Worm (Caenorhabditis elegans) whole organism, late embryonic: ENCODE results near the gene srd-7.
A peak's percentile ranks its signal among the peaks of the same experiment; 100 is the strongest.

ENCODE experiments used
- C08G9.2 ChIP-seq: sonication (generic microtip); optimal IDR thresholded peaks from 2 replicates; lab custom pipeline; 2016; ENCODE audit warnings: mild to moderate bottlenecking, missing genetic modification characterization, moderate library complexity, missing compliant biosample characterization
- F13H6.1 ChIP-seq: sonication (generic microtip); optimal IDR thresholded peaks from 2 replicates; lab custom pipeline; 2016; ENCODE audit warnings: missing genetic modification characterization, missing compliant biosample characterization
- T23F11.4 ChIP-seq: fragments of 200-800 bp; sonication (Bioruptor generic); optimal IDR thresholded peaks from 2 replicates; lab custom pipeline; 2018; ENCODE audit warnings: mild to moderate bottlenecking, missing genetic modification characterization, missing compliant biosample characterization
- ceh-14 ChIP-seq: sonication (generic microtip); optimal IDR thresholded peaks from 2 replicates; lab custom pipeline; 2016; ENCODE audit warnings: missing genotype, missing genetic modification characterization, missing compliant biosample characterization
- ceh-18 ChIP-seq: sonication (generic microtip); optimal IDR thresholded peaks from 2 replicates; lab custom pipeline; 2016; ENCODE audit warnings: missing genetic modification characterization, missing compliant biosample characterization
- ceh-19 ChIP-seq: fragments of 200-800 bp; sonication (Bioruptor generic); optimal IDR thresholded peaks from 2 replicates; lab custom pipeline; 2018; ENCODE audit warnings: mild to moderate bottlenecking, missing genetic modification characterization, missing compliant biosample characterization
- ceh-2 ChIP-seq: sonication (generic microtip); optimal IDR thresholded peaks from 2 replicates; lab custom pipeline; 2016; ENCODE audit warnings: missing genotype, missing genetic modification characterization, missing compliant biosample characterization
- ceh-22 ChIP-seq: sonication (generic microtip); optimal IDR thresholded peaks from 2 replicates; lab custom pipeline; 2017; ENCODE audit warnings: missing biosample characterization, missing genetic modification characterization
- ceh-34 ChIP-seq: sonication (generic microtip); optimal IDR thresholded peaks from 2 replicates; lab custom pipeline; 2016; ENCODE audit warnings: mild to moderate bottlenecking, missing genetic modification characterization, missing compliant biosample characterization
- ceh-9 ChIP-seq: sonication (generic microtip); optimal IDR thresholded peaks from 2 replicates; lab custom pipeline; 2016; ENCODE audit warnings: mild to moderate bottlenecking, missing genetic modification characterization, inconsistent platforms, missing compliant biosample characterization
- dmd-4 ChIP-seq: sonication (generic microtip); optimal IDR thresholded peaks from 2 replicates; lab custom pipeline; 2016; ENCODE audit warnings: borderline replicate concordance, missing genetic modification characterization, missing compliant biosample characterization
- dve-1 ChIP-seq: sonication (generic microtip); optimal IDR thresholded peaks from 2 replicates; lab custom pipeline; 2017; ENCODE audit warnings: antibody characterized with exemption, mild to moderate bottlenecking, missing genetic modification characterization, missing compliant biosample characterization
- elt-2 ChIP-seq: sonication (generic microtip); optimal IDR thresholded peaks from 2 replicates; lab custom pipeline; 2016; ENCODE audit warnings: missing genetic modification reagents, missing genetic modification characterization, missing compliant biosample characterization
- ets-4 ChIP-seq: sonication (generic microtip); optimal IDR thresholded peaks from 2 replicates; lab custom pipeline; 2016; ENCODE audit warnings: missing genetic modification characterization, missing compliant biosample characterization
- eyg-1 ChIP-seq: sonication (generic microtip); optimal IDR thresholded peaks from 2 replicates; lab custom pipeline; 2016; ENCODE audit warnings: missing genotype, missing genetic modification characterization, missing compliant biosample characterization
- fax-1 ChIP-seq: sonication (generic microtip); optimal IDR thresholded peaks from 2 replicates; lab custom pipeline; 2016; ENCODE audit warnings: missing genotype, missing genetic modification characterization, missing compliant biosample characterization
- fkh-10 ChIP-seq: fragments of 150-350 bp; optimal IDR thresholded peaks from 2 replicates; lab custom pipeline; 2014; ENCODE audit warnings: missing biosample characterization, missing genetic modification reagents, missing genetic modification characterization
- fkh-6 ChIP-seq: sonication (generic microtip); optimal IDR thresholded peaks from 2 replicates; lab custom pipeline; 2016; ENCODE audit warnings: missing genetic modification characterization, missing compliant biosample characterization
- gmeb-2 ChIP-seq: sonication (generic microtip); optimal IDR thresholded peaks from 2 replicates; lab custom pipeline; 2016; ENCODE audit warnings: missing genetic modification characterization, inconsistent platforms, missing compliant biosample characterization
- hlh-6 ChIP-seq: sonication (generic microtip); optimal IDR thresholded peaks from 2 replicates; lab custom pipeline; 2016; ENCODE audit warnings: missing genotype, missing genetic modification characterization, missing compliant biosample characterization
- lin-11 ChIP-seq: fragments of 200-800 bp; sonication (Bioruptor generic); optimal IDR thresholded peaks from 2 replicates; lab custom pipeline; 2018; ENCODE audit warnings: mild to moderate bottlenecking, missing genetic modification characterization, missing compliant biosample characterization
- nfya-1 ChIP-seq: sonication (generic microtip); optimal IDR thresholded peaks from 2 replicates; lab custom pipeline; 2017; ENCODE audit warnings: missing genetic modification characterization, mild to moderate bottlenecking, missing compliant biosample characterization, antibody characterized with exemption, moderate library complexity
- nhr-232 ChIP-seq: sonication (generic microtip); optimal IDR thresholded peaks from 2 replicates; lab custom pipeline; 2016; ENCODE audit warnings: missing genetic modification characterization, missing compliant biosample characterization
- npax-4 ChIP-seq: sonication (generic microtip); optimal IDR thresholded peaks from 2 replicates; lab custom pipeline; 2016; ENCODE audit warnings: missing genetic modification characterization, missing compliant biosample characterization
- odd-2 ChIP-seq: sonication (generic microtip); optimal IDR thresholded peaks from 2 replicates; lab custom pipeline; 2017; ENCODE audit warnings: antibody characterized with exemption, mild to moderate bottlenecking, missing genetic modification characterization, missing compliant biosample characterization
- pag-3 ChIP-seq: sonication (generic microtip); optimal IDR thresholded peaks from 2 replicates; lab custom pipeline; 2016; ENCODE audit warnings: missing compliant biosample characterization, missing genetic modification characterization, borderline replicate concordance
- pax-1 ChIP-seq: fragments of 150-350 bp; optimal IDR thresholded peaks from 2 replicates; lab custom pipeline; 2014; ENCODE audit warnings: missing biosample characterization, missing genetic modification characterization
- pha-2 ChIP-seq: sonication (generic microtip); optimal IDR thresholded peaks from 2 replicates; lab custom pipeline; 2017; ENCODE audit warnings: mild to moderate bottlenecking, missing genetic modification characterization, missing compliant biosample characterization
- pha-4 ChIP-seq: fragments of 150-350 bp; optimal IDR thresholded peaks from 2 replicates; lab custom pipeline; 2018; ENCODE audit warnings: missing biosample characterization, missing genetic modification reagents, missing genetic modification characterization
- pros-1 ChIP-seq: fragments of 150-350 bp; optimal IDR thresholded peaks from 2 replicates; lab custom pipeline; 2014; ENCODE audit warnings: missing biosample characterization, missing genetic modification reagents, missing genetic modification characterization
- ref-2 ChIP-seq: sonication (generic microtip); optimal IDR thresholded peaks from 2 replicates; lab custom pipeline; 2016; ENCODE audit warnings: missing genetic modification characterization, missing compliant biosample characterization
- rnt-1 ChIP-seq: sonication (generic microtip); optimal IDR thresholded peaks from 2 replicates; lab custom pipeline; 2016; ENCODE audit warnings: missing genetic modification characterization, missing compliant biosample characterization
- sdc-2 ChIP-seq: sonication (generic microtip); optimal IDR thresholded peaks from 2 replicates; lab custom pipeline; 2016; ENCODE audit warnings: missing genotype, missing genetic modification characterization, missing compliant biosample characterization
- tbx-7 ChIP-seq: sonication (generic microtip); optimal IDR thresholded peaks from 2 replicates; lab custom pipeline; 2016; ENCODE audit warnings: missing genotype, missing genetic modification characterization, missing compliant biosample characterization
- unc-86 ChIP-seq: sonication (generic microtip); optimal IDR thresholded peaks from 2 replicates; lab custom pipeline; 2016; ENCODE audit warnings: missing genetic modification characterization, missing compliant biosample characterization

Gene srd-7

ce11 chrIV:10781346-10781745, 5.3 kb downstream of the srd-7 start:
- TF ChIP-seq tbx-7 (tag; lab: Kevin White, UChicago) (no peak), eyg-1 (no peak), F13H6.1 (no peak)

- TF ChIP-seq dve-1 (tag; lab: Kevin White, UChicago) (no peak), pag-3 (tag; lab: Kevin White, UChicago) (no peak)
Measured at ce11 chrIV:10780583-10780982, 6.0 kb downstream of the srd-7 start, which contains the start of gene swt-3. Gene swt-3 (minus strand): TSS chrIV:10780683.

- TF ChIP-seq fax-1 (tag; lab: Kevin White, UChicago) (no peak), ets-4 (tag; lab: Kevin White, UChicago) (no peak)
Measured at ce11 chrIV:10779328-10779727, 7.3 kb downstream of the srd-7 start.

- no peak for TF ChIP-seq sdc-2 (tag; lab: Kevin White, UChicago)
- TF ChIP-seq rnt-1 (tag; lab: Kevin White, UChicago) = no peak
- TF ChIP-seq pha-2 (tag; lab: Kevin White, UChicago) = no peak
- TF ChIP-seq gmeb-2 = no peak
- TF ChIP-seq ceh-14 = no peak
- no peak for TF ChIP-seq ceh-34
- TF ChIP-seq fkh-10 = no peak
- TF ChIP-seq T23F11.4 (GFP tag; lab: Kevin White, UChicago) = no peak
- no peak for TF ChIP-seq ceh-18 (tag; lab: Kevin White, UChicago)
- TF ChIP-seq lin-11 (tag; lab: Kevin White, UChicago) = no peak
- no peak for TF ChIP-seq ceh-9 (tag; lab: Kevin White, UChicago)
- TF ChIP-seq tbx-7 (tag; lab: Kevin White, UChicago) = no peak
- no peak for TF ChIP-seq dmd-4 (tag; lab: Kevin White, UChicago)
- TF ChIP-seq odd-2 (tag; lab: Kevin White, UChicago) = no peak
- no peak for TF ChIP-seq ceh-19
- TF ChIP-seq elt-2 (tag; lab: Kevin White, UChicago) = no peak
- TF ChIP-seq F13H6.1 = no peak
Measured at ce11 chrIV:10778582-10778981, 8.0 kb downstream of the srd-7 start.

- no peak for TF ChIP-seq rnt-1 (tag; lab: Kevin White, UChicago)
- TF ChIP-seq fax-1 (tag; lab: Kevin White, UChicago) = no peak
- TF ChIP-seq pax-1 (tag; lab: Kevin White, UChicago) = no peak
- TF ChIP-seq elt-2 (tag; lab: Kevin White, UChicago) = peak; percentile 89
Measured at ce11 chrIV:10777600-10777999, 9.0 kb downstream of the srd-7 start.

ce11 chrIV:10777076-10777475, 9.6 kb downstream of the srd-7 start:
- TF ChIP-seq F13H6.1 (no peak), C08G9.2 (tag; lab: Kevin White, UChicago) (no peak), ref-2 (tag; lab: Kevin White, UChicago) (no peak), gmeb-2 (no peak), elt-2 (tag; lab: Kevin White, UChicago) (no peak), ceh-22 (tag; lab: Kevin White, UChicago) (no peak), nhr-232 (tag; lab: Kevin White, UChicago) (no peak), ceh-34 (no peak), sdc-2 (tag; lab: Kevin White, UChicago) (no peak), npax-4 (tag; lab: Kevin White, UChicago) (no peak), dve-1 (tag; lab: Kevin White, UChicago) (no peak), pha-4 (tag; lab: Kevin White, UChicago) (no peak), nfya-1 (tag; lab: Kevin White, UChicago) (no peak), fkh-6 (tag; lab: Kevin White, UChicago) (no peak), ceh-2 (no peak), pha-2 (tag; lab: Kevin White, UChicago) (no peak), hlh-6 (no peak), pros-1 (tag; lab: Kevin White, UChicago) (no peak), unc-86 (no peak), eyg-1 (no peak)
- TF ChIP-seq, all 69 proteins: peak for 0
